Worm (Caenorhabditis elegans) whole organism, L2 larva: Measurements from ENCODE around the gene ZK836.3.

Source experiments
- aly-2 ChIP-seq: fragments of 150-350 bp; optimal IDR thresholded peaks from 2 replicates; lab custom pipeline; 2014; ENCODE audit warnings: missing biosample characterization, missing genetic modification characterization
- ama-1 ChIP-seq: fragments of 150-350 bp; optimal IDR thresholded peaks from 2 replicates; lab custom pipeline; 2018; ENCODE audit warnings: inconsistent platforms
- blmp-1 ChIP-seq: sonication (generic microtip); optimal IDR thresholded peaks from 2 replicates; lab custom pipeline; 2017; ENCODE audit warnings: missing genetic modification characterization, mild to moderate bottlenecking, missing compliant biosample characterization, antibody characterized with exemption, moderate library complexity; ENCODE audit not compliant: insufficient read depth
- ceh-16 ChIP-seq: fragments of 150-350 bp; optimal IDR thresholded peaks from 2 replicates; lab custom pipeline; 2014; ENCODE audit warnings: missing biosample characterization, missing genetic modification characterization
- egl-27 ChIP-seq: sonication (generic microtip); optimal IDR thresholded peaks from 3 replicates; lab custom pipeline; 2017; ENCODE audit warnings: missing biosample characterization, missing genetic modification reagents, missing genetic modification characterization
- elt-1 ChIP-seq: fragments of 150-350 bp; optimal IDR thresholded peaks from 2 replicates; lab custom pipeline; 2014; ENCODE audit warnings: missing biosample characterization, missing genetic modification characterization
- nhr-237 ChIP-seq: fragments of 150-350 bp; optimal IDR thresholded peaks from 2 replicates; lab custom pipeline; 2014; ENCODE audit warnings: missing biosample characterization, missing genetic modification characterization
- nhr-77 ChIP-seq: fragments of 150-350 bp; optimal IDR thresholded peaks from 2 replicates; lab custom pipeline; 2014; ENCODE audit warnings: missing biosample characterization, missing genetic modification characterization
- unc-39 ChIP-seq: fragments of 150-350 bp; optimal IDR thresholded peaks from 2 replicates; lab custom pipeline; 2014; ENCODE audit warnings: missing biosample characterization, missing genetic modification characterization
- ztf-11 ChIP-seq: sonication (generic microtip); optimal IDR thresholded peaks from 2 replicates; lab custom pipeline; 2017; ENCODE audit warnings: missing biosample characterization, missing genetic modification characterization
- ztf-4 ChIP-seq: fragments of 150-350 bp; optimal IDR thresholded peaks from 2 replicates; lab custom pipeline; 2014; ENCODE audit warnings: missing biosample characterization, missing genetic modification characterization

- TF ChIP-seq egl-27 (tag; lab: Kevin White, UChicago) (no peak), ceh-16 (tag; lab: Kevin White, UChicago) (peak; percentile 39), blmp-1 (no peak), ztf-4 (tag; lab: Kevin White, UChicago) (no peak), nhr-237 (tag; lab: Kevin White, UChicago) (no peak), unc-39 (no peak), aly-2 (no peak), ztf-11 (tag; lab: Kevin White, UChicago) (no peak), ama-1 (lab: Kevin White, UChicago) (no peak), nhr-77 (tag; lab: Kevin White, UChicago) (no peak), elt-1 (tag; lab: Kevin White, UChicago) (no peak)
Measured at ce11 chrV:12194275-12194674, 1.5 kb downstream of the ZK836.3 start, which contains the start of gene ogdh-2.
